Fruit fly (Drosophila melanogaster): Measurements from ENCODE around the gene nAChRalpha6.
A peak's percentile ranks its signal among the peaks of the same experiment; 100 is the strongest.

Gene nAChRalpha6

DNA sequence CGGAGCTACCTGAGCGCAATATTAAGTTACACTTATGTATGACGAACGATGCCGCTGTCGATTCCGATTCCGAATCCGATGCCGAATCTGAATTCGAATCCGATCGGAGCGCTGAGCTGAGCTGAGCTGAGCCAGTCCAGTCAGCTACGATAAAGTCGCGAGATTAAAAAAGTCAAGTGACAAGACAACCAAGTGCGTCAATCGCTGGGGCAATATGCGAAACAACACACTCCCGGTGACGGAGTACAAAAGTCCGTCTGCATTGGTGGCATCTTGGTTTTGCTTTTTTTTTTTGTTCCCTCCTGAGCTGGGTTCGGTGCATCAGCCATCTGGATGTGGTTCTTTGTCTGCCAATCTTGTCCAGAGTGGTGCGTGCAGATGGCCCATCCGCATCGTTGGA, 106.3 kb downstream of the nAChRalpha6 start:
- TF ChIP-seq cic (GFP tag; optimal IDR thresholded peaks at IDR 0.05) (no peak), tj (GFP tag; optimal IDR thresholded peaks at IDR 0.05) (peak; percentile 3), cnc (optimal IDR thresholded peaks at IDR 0.05) (no peak), bab1 (GFP tag; optimal IDR thresholded peaks at IDR 0.05) (no peak), CG12768 (GFP tag; optimal IDR thresholded peaks at IDR 0.05) (no peak)

DNA sequence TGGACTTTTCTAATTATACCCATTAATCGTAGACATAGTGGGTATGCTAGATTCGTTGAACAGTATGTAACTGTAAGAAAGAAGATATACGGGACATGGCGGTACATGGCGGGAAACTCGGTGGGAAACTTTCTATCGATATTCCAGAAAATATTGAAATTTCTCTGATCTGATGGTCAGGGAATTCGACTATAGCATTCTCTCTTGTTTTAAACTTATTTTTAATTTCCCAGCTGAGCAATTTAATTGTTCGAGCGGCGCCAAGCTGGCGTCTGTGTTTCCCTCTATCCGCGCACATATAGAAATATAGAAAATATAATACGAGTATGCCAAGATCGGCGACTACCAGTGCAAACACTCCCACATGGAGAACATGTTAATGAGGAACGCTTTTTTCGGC, 106.9 kb downstream of the nAChRalpha6 start:
- TF ChIP-seq CG12768 (GFP tag; optimal IDR thresholded peaks at IDR 0.05) (peak; percentile 17), toe (GFP tag; optimal IDR thresholded peaks at IDR 0.05) (no peak), CG14711 (tag; optimal IDR thresholded peaks at IDR 0.05) (no peak), Clk (GFP tag; optimal IDR thresholded peaks at IDR 0.05) (no peak), CG5204 (GFP tag; optimal IDR thresholded peaks at IDR 0.05) (peak; percentile 42), CG33017 (tag; optimal IDR thresholded peaks at IDR 0.05) (peak; percentile 69), CG11617 (GFP tag; optimal IDR thresholded peaks at IDR 0.05) (peak; percentile 29), CG7101 (tag; optimal IDR thresholded peaks at IDR 0.05) (peak; percentile 59), CG7045 (GFP tag; optimal IDR thresholded peaks at IDR 0.05) (peak; percentile 51), cic (GFP tag; optimal IDR thresholded peaks at IDR 0.05) (peak; percentile 41), kay (GFP tag; ENCODE audit: borderline replicate concordance) (peak; percentile 63)

DNA sequence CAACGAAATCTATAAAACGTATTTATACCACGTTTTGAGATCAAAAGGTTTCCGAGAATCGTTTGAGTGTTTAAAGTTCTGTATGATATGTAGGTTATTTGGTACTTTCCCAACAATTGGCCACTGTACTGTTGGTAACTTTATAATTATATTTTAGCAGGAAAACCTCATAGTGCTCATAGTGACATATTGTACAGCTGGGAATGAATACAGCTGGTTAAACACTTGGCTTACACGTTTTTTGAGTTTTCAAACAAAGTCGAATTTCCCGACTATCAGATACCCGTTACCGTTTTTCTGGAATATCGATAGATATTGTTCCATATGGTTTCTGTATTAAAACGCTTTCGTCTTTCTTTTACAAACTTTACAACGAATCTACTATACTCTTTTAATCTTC, 107.6 kb downstream of the nAChRalpha6 start:
- TF ChIP-seq ovo (GFP tag; optimal IDR thresholded peaks at IDR 0.05) (no peak), Crg-1 (GFP tag; optimal IDR thresholded peaks at IDR 0.05) (no peak), CG12768 (GFP tag; optimal IDR thresholded peaks at IDR 0.05) (no peak), CG14711 (tag; optimal IDR thresholded peaks at IDR 0.05) (no peak), pad (GFP tag; optimal IDR thresholded peaks at IDR 0.05) (no peak), CG7101 (tag; optimal IDR thresholded peaks at IDR 0.05) (no peak)

DNA sequence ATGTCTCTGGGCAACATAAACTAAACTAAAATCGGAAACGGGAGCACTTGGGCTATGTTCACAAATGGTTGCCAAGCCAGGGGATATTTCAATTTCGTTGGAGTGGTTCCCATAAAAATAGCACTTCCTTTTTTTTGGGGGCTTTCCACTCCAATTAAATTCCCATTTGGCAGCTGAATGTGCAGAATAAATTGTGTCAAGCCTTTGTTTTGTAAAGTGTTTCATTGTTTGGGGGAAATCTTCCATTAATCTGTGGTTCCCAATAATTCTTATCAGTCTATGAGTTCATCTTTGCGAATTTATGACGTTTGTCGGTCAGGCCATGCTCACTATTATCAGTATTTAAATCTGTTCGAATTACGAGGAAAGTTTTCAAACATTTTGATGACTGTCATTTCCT, 108.1 kb downstream of the nAChRalpha6 start:
- no peak for TF ChIP-seq toe (GFP tag; optimal IDR thresholded peaks at IDR 0.05)
- no peak for TF ChIP-seq cnc (optimal IDR thresholded peaks at IDR 0.05)
- TF ChIP-seq CG33017 (tag; optimal IDR thresholded peaks at IDR 0.05), result no peak
- no peak for TF ChIP-seq Mnt (GFP tag; optimal IDR thresholded peaks at IDR 0.05)
- TF ChIP-seq cic (GFP tag; optimal IDR thresholded peaks at IDR 0.05), result no peak
- TF ChIP-seq pad (GFP tag; optimal IDR thresholded peaks at IDR 0.05), result no peak

DNA sequence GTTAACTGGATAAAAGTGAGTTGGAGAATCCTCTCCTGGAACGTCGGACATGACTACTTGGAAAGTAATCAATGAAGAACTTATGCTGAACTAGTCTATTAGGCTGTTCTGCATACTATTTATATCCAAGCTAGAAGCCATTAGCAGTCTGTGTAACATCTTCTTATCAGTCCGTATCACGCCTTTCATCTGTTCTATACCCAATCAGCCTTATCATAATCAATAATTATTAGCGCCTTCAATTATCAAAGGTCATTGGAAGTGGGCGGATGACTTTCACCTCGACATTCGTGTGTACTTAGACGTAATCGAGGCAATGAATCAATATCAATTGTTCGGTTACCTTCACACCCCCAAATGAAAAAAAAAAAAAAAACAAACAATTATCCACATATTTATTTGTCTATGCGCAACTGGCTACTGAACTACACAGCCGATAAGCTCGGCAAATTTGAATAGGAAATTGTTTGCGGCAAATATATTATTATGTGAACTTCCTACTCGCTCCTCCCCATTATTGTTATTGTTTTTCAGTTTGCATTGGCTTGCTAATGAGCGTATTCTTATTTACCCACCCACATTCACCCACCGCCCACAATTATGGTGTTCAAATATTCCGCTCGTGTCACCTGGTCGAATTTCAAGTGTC, 110.9 kb downstream of the nAChRalpha6 start, which contains the start of the genes ppk11 and ppk16:
Gene ppk11, minus strand, starts transcription at position 51 of the 649 bp plus-strand sequence.
Gene ppk16, minus strand, starts transcription at position 51 of the 649 bp plus-strand sequence.
- TF ChIP-seq Hr96 (GFP tag; optimal IDR thresholded peaks at IDR 0.05), result no peak
- TF ChIP-seq cic (GFP tag; optimal IDR thresholded peaks at IDR 0.05), result no peak
- TF ChIP-seq kay (GFP tag; ENCODE audit: borderline replicate concordance), result peak; percentile 35
- no peak for TF ChIP-seq CG33017 (tag; optimal IDR thresholded peaks at IDR 0.05)
- no peak for TF ChIP-seq bab1 (GFP tag; optimal IDR thresholded peaks at IDR 0.05)
- no peak for TF ChIP-seq CG7045 (GFP tag; optimal IDR thresholded peaks at IDR 0.05)
- TF ChIP-seq ovo (GFP tag; optimal IDR thresholded peaks at IDR 0.05), result peak; percentile 2
- no peak for TF ChIP-seq Clk (GFP tag; optimal IDR thresholded peaks at IDR 0.05)
- TF ChIP-seq CG12768 (GFP tag; optimal IDR thresholded peaks at IDR 0.05), result no peak
- TF ChIP-seq tj (GFP tag; optimal IDR thresholded peaks at IDR 0.05), result no peak
- TF ChIP-seq Mnt (GFP tag; optimal IDR thresholded peaks at IDR 0.05), result peak; percentile 10
- no peak for TF ChIP-seq CG5204 (GFP tag; optimal IDR thresholded peaks at IDR 0.05)
- no peak for TF ChIP-seq cnc (optimal IDR thresholded peaks at IDR 0.05)
- TF ChIP-seq CG11617 (GFP tag; optimal IDR thresholded peaks at IDR 0.05), result peak; percentile 16
- TF ChIP-seq CG1620 (GFP tag; optimal IDR thresholded peaks at IDR 0.05), result no peak
- TF ChIP-seq CG7101 (tag; optimal IDR thresholded peaks at IDR 0.05), result peak; percentile 25
- TF ChIP-seq pad (GFP tag; optimal IDR thresholded peaks at IDR 0.05), result no peak
- TF ChIP-seq Crg-1 (GFP tag; optimal IDR thresholded peaks at IDR 0.05), result peak; percentile 10
- TF ChIP-seq toe (GFP tag; optimal IDR thresholded peaks at IDR 0.05), result no peak
- TF ChIP-seq CG14711 (tag; optimal IDR thresholded peaks at IDR 0.05), result peak; percentile 16

DNA sequence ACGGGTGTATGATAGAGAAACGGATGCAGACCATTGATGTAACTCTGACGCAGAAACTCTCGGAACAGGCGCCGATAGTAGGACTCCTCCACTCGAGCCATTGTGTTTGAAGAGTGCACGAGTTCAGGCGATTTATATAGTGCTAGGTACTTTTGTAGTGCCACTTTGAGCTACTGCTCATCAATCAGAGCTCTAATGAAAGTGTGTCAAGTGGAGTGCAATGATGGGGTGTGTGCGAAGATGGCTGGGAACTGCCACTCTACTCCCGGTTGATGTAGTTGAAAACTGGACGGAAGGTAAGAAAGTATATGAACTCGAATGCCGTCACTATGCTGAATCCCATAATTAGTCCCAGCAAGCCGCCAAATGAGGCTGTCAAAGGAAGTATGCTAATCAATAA, 115.2 kb downstream of the nAChRalpha6 start, which contains the start of gene ppk18:
Gene ppk18, minus strand, starts transcription at position 101 of the 400 bp plus-strand sequence.
- TF ChIP-seq Crg-1 (GFP tag; optimal IDR thresholded peaks at IDR 0.05) (no peak), Clk (GFP tag; optimal IDR thresholded peaks at IDR 0.05) (no peak), ovo (GFP tag; optimal IDR thresholded peaks at IDR 0.05) (no peak), CG7045 (GFP tag; optimal IDR thresholded peaks at IDR 0.05) (no peak)

DNA sequence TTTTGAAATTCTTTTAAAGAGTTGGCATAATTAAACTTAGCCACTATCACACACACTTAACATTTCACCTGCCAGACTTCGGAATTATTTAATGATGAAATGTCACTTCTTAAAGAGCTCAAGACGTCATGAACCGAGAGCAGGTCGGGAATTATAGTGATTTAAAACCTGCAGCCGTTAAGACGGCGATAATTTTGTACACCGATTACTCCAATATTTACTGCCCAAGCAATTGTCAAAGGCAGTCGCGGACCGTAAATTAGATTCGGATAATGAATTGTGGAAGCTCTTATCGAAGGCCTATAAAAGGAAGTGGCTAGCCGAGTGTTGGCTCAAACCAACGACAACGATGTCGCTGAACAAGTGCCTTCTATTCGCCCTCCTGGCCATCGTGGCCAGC, 117.3 kb downstream of the nAChRalpha6 start, which contains the start of gene CG17633:
Gene CG17633, plus strand, starts transcription at position 326 of the 400 bp plus-strand sequence.
- no peak for TF ChIP-seq cnc (optimal IDR thresholded peaks at IDR 0.05)
- TF ChIP-seq CG12768 (GFP tag; optimal IDR thresholded peaks at IDR 0.05), result no peak
- no peak for TF ChIP-seq ovo (GFP tag; optimal IDR thresholded peaks at IDR 0.05)
- no peak for TF ChIP-seq cic (GFP tag; optimal IDR thresholded peaks at IDR 0.05)
- TF ChIP-seq CG7101 (tag; optimal IDR thresholded peaks at IDR 0.05), result no peak
- no peak for TF ChIP-seq Crg-1 (GFP tag; optimal IDR thresholded peaks at IDR 0.05)
- no peak for TF ChIP-seq Hr96 (GFP tag; optimal IDR thresholded peaks at IDR 0.05)
- no peak for TF ChIP-seq CG5204 (GFP tag; optimal IDR thresholded peaks at IDR 0.05)
- no peak for TF ChIP-seq CG1620 (GFP tag; optimal IDR thresholded peaks at IDR 0.05)
- TF ChIP-seq tj (GFP tag; optimal IDR thresholded peaks at IDR 0.05), result no peak
- no peak for TF ChIP-seq Mnt (GFP tag; optimal IDR thresholded peaks at IDR 0.05)
- TF ChIP-seq CG7045 (GFP tag; optimal IDR thresholded peaks at IDR 0.05), result no peak
- no peak for TF ChIP-seq kay (GFP tag; ENCODE audit: borderline replicate concordance)
- no peak for TF ChIP-seq CG14711 (tag; optimal IDR thresholded peaks at IDR 0.05)
- no peak for TF ChIP-seq toe (GFP tag; optimal IDR thresholded peaks at IDR 0.05)
- no peak for TF ChIP-seq pad (GFP tag; optimal IDR thresholded peaks at IDR 0.05)
- TF ChIP-seq CG33017 (tag; optimal IDR thresholded peaks at IDR 0.05), result no peak
- TF ChIP-seq CG11617 (GFP tag; optimal IDR thresholded peaks at IDR 0.05), result no peak
- TF ChIP-seq Clk (GFP tag; optimal IDR thresholded peaks at IDR 0.05), result no peak
- TF ChIP-seq bab1 (GFP tag; optimal IDR thresholded peaks at IDR 0.05), result no peak

Measured in whole organism, adult.